Worm (Caenorhabditis elegans) whole organism, young adult: ENCODE results near the gene glt-1.
A peak's percentile ranks its signal among the peaks of the same experiment; 100 is the strongest.

Source experiments
- die-1 ChIP-seq: sonication (generic microtip); optimal IDR thresholded peaks from 2 replicates; lab custom pipeline; 2016; ENCODE audit warnings: missing genotype, mild to moderate bottlenecking, missing genetic modification characterization, missing compliant biosample characterization
- egl-44 ChIP-seq: fragments of 200-800 bp; sonication (Bioruptor generic); IDR thresholded peaks from 2 replicates; pipeline ENCODE4 v1.3.6; 2022; ENCODE audit warnings: missing genetic modification reagents, missing genetic modification characterization, missing compliant biosample characterization
- nhr-80 ChIP-seq: sonication (generic microtip); optimal IDR thresholded peaks from 2 replicates; lab custom pipeline; 2016; ENCODE audit warnings: missing genetic modification characterization, missing compliant biosample characterization
- tbx-9 ChIP-seq: sonication (generic microtip); optimal IDR thresholded peaks from 2 replicates; lab custom pipeline; 2016; ENCODE audit warnings: borderline replicate concordance, missing genetic modification characterization, inconsistent platforms, missing compliant biosample characterization

The glt-1 gene

DNA sequence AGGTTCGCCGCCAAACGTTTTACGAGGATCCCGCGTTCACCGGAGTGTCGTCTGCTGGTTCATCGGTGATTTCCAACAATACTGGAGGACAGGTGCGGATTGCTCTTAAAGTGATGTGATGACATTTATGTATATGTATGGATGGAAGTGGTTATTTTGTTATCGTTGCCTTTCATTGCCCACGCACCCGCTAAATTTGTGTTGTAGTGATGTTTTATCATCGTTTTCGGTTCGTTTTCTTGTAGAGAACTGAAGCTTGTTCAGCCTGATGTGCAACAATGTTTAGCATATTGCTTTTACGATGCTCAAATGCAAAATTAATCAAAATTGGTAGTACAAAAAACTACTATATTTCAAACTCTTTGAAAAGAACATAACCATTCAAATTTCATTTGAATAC lies 52.0 kb downstream of the glt-1 start:
- TF ChIP-seq tbx-9 (tag; lab: Kevin White, UChicago) (no peak), nhr-80 (peak; percentile 31), egl-44 (GFP tag; lab: Robert Waterston, UW) (no peak)

DNA sequence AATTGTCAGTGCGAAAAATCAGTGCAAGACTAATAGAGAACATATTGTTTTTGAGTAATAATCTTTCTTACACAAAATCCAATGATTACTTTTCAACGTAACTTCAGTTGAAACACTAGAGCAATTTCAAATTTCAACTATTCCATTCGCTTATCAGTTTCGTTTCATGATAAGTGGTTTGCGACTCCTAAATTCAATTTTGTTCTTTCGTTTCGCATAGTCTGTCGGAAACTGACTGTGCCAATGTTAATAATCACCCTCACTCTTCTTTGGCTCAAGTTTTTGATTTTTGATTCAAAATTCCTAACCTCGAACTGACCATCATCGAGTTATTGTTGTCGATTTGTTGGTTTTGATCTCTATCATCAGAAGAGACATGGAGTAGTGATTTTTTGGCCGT lies 52.9 kb downstream of the glt-1 start:
- no peak for TF ChIP-seq die-1 (tag; lab: Kevin White, UChicago)
- TF ChIP-seq nhr-80, result peak; percentile 80
